Worm (Caenorhabditis elegans): ENCODE data around the gene idpp-13.
A peak's percentile ranks its signal among the peaks of the same experiment; 100 is the strongest.
"Not testable (repeated sequence)": the region's sequence is repeated elsewhere in the genome, so short reads cannot be mapped to it uniquely, and the experiment has no call there.

idpp-13 gene

DNA sequence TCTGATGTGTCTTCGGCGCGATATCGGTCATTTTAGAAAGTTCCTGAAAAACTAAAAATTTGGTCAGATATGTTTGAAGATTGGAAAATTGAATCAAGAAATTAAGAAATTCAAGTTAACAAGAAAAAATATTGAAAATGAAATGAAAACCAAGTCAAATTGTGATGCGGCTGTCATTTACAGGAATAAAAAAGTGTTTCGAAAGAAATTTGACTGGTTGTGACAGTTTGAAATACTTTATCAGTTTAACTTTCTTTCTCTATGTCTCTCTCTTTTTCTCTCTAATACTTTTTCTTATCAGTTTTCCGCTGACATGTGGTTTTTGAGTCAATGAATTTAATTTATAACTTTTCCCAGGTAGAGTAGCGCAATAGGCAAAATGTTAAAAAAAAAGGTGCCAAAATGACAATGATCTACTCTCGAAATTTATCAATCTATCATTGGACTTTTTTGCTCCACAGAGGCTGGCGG, 19.3 kb upstream of the idpp-13 start, which contains the start of gene fbxa-55:
fbxa-55 (minus strand) TSS at position 51 of the 471 bp plus-strand sequence.
- TF ChIP-seq aly-2 (tag; optimal IDR thresholded peaks at IDR 0.05), result no peak
- peak; percentile 68 for TF ChIP-seq fos-1 (tag; optimal IDR thresholded peaks at IDR 0.05)

ce11 chrIII:931405-931804, 14.6 kb upstream of the idpp-13 start:
- TF ChIP-seq sma-9 (GFP tag; optimal IDR thresholded peaks at IDR 0.05), result peak; percentile 18
- not testable (repeated sequence) for TF ChIP-seq sma-9 (tag; optimal IDR thresholded peaks at IDR 0.05)

- no peak for TF ChIP-seq ama-1 (optimal IDR thresholded peaks at IDR 0.05)
Measured at ce11 chrIII:926216-926615, 9.4 kb upstream of the idpp-13 start, which contains the start of gene pef-1. Gene pef-1 (minus strand): TSS chrIII:926316.

- no peak for TF ChIP-seq nhr-129 (tag; optimal IDR thresholded peaks at IDR 0.05)
- TF ChIP-seq zag-1 (tag; optimal IDR thresholded peaks at IDR 0.05), result no peak
- no peak for TF ChIP-seq ztf-4 (tag; optimal IDR thresholded peaks at IDR 0.05)
- no peak for TF ChIP-seq nhr-6 (tag; optimal IDR thresholded peaks at IDR 0.05)
- TF ChIP-seq ztf-1 (GFP tag; conservative IDR thresholded peaks at IDR 0.05), result no peak
- TF ChIP-seq nhr-10 (tag; optimal IDR thresholded peaks at IDR 0.05), result no peak
- TF ChIP-seq sem-4 (tag; optimal IDR thresholded peaks at IDR 0.05), result no peak
- no peak for TF ChIP-seq nhr-77 (tag; optimal IDR thresholded peaks at IDR 0.05)
- no peak for TF ChIP-seq snpc-4 (tag; optimal IDR thresholded peaks at IDR 0.05)
- TF ChIP-seq nhr-25 (tag; optimal IDR thresholded peaks at IDR 0.05), result no peak
- TF ChIP-seq nhr-237 (tag; optimal IDR thresholded peaks at IDR 0.05), result no peak
- TF ChIP-seq ZK546.5 (tag; optimal IDR thresholded peaks at IDR 0.05), result no peak
Measured at ce11 chrIII:919322-919721, 2.5 kb upstream of the idpp-13 start, which contains the start of gene F23H11.7. Gene F23H11.7 (minus strand): TSS chrIII:919422.

- TF ChIP-seq F13H6.1 (tag; optimal IDR thresholded peaks at IDR 0.05) (no peak), dmd-4 (tag; optimal IDR thresholded peaks at IDR 0.05) (no peak), C34F6.9 (tag; optimal IDR thresholded peaks at IDR 0.05) (peak; percentile 63), lin-39 (tag; optimal IDR thresholded peaks at IDR 0.05) (no peak), elt-3 (tag; optimal IDR thresholded peaks at IDR 0.05) (no peak), nhr-77 (tag; optimal IDR thresholded peaks at IDR 0.05) (no peak), unc-55 (GFP tag; optimal IDR thresholded peaks at IDR 0.05) (peak; percentile 69), zag-1 (tag; optimal IDR thresholded peaks at IDR 0.05) (no peak), unc-62 (GFP tag; optimal IDR thresholded peaks at IDR 0.05) (no peak), nhr-129 (tag; optimal IDR thresholded peaks at IDR 0.05) (peak; percentile 4), crh-2 (tag; optimal IDR thresholded peaks at IDR 0.05) (peak; percentile 23), lsy-2 (tag; optimal IDR thresholded peaks at IDR 0.05) (peak in 1 of 2 experiments; percentile 70), snpc-4 (tag; optimal IDR thresholded peaks at IDR 0.05) (no peak), nhr-12 (tag; optimal IDR thresholded peaks at IDR 0.05) (no peak), skn-1 (tag; optimal IDR thresholded peaks at IDR 0.05) (no peak), nhr-25 (tag; optimal IDR thresholded peaks at IDR 0.05) (no peak), alr-1 (tag; optimal IDR thresholded peaks at IDR 0.05) (no peak)
Measured at ce11 chrIII:910540-911311, 6.1 kb downstream of the idpp-13 start, which contains the start of the genes F23H11.5 and bra-2. Gene F23H11.5 (minus strand): TSS chrIII:910590. Gene bra-2 (plus strand): TSS chrIII:911261.

ce11 chrIII:909540-909939, 7.3 kb downstream of the idpp-13 start, which contains the start of gene crls-1:
Gene crls-1 (minus strand): TSS chrIII:909902.
- TF ChIP-seq nhr-237 (tag; optimal IDR thresholded peaks at IDR 0.05) (no peak), elt-1 (tag; optimal IDR thresholded peaks at IDR 0.05) (no peak), lsy-2 (tag; optimal IDR thresholded peaks at IDR 0.05) (peak in 1 of 2 experiments; percentile 14), nhr-23 (tag; optimal IDR thresholded peaks at IDR 0.05) (no peak)

- TF ChIP-seq nhr-25 (tag; optimal IDR thresholded peaks at IDR 0.05), result peak; percentile 22
- TF ChIP-seq ceh-16 (tag; optimal IDR thresholded peaks at IDR 0.05), result no peak
- TF ChIP-seq unc-62 (GFP tag; optimal IDR thresholded peaks at IDR 0.05), result no peak
- peak; percentile 59 for TF ChIP-seq nhr-129 (tag; optimal IDR thresholded peaks at IDR 0.05)
- TF ChIP-seq lsy-2 (tag; optimal IDR thresholded peaks at IDR 0.05), result peak in 1 of 2 experiments; percentile 31
- TF ChIP-seq fos-1 (tag; optimal IDR thresholded peaks at IDR 0.05), result peak; percentile 93
- no peak for TF ChIP-seq sem-4 (tag; optimal IDR thresholded peaks at IDR 0.05)
- no peak for TF ChIP-seq elt-3 (tag; optimal IDR thresholded peaks at IDR 0.05)
- peak; percentile 41 for TF ChIP-seq C34F6.9 (tag; optimal IDR thresholded peaks at IDR 0.05)
- no peak for TF ChIP-seq dmd-4 (tag; optimal IDR thresholded peaks at IDR 0.05)
Measured at ce11 chrIII:907990-908389, 8.8 kb downstream of the idpp-13 start.
